Worm (Caenorhabditis elegans): ENCODE data around the gene hlh-3.

DNA sequence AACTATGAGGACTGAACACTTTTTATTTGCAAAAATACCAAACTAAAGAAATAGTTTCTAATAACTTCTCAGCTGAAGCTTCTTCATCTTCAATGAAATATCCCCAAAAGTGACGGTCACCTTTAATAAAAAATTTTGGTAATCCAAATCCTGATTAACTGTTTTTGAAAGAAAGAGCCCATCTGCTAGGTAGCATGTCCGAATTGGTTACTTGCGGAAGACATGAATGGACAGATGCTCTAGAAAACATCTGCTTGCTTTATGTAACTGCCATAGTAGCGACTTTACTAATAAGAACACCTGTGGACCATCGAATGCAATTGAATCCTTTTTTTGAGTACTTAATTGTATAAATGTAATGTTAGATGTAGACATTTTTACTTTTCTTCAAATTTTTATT lies 27.4 kb upstream of the hlh-3 start:
- TF ChIP-seq rpc-1 (optimal IDR thresholded peaks at IDR 0.05) (no peak), rpc-1 (tag; optimal IDR thresholded peaks at IDR 0.05) (no peak), lin-54 (GFP tag; optimal IDR thresholded peaks at IDR 0.05) (no peak), mxl-1 (tag; optimal IDR thresholded peaks at IDR 0.05) (no peak), Y79H2A.3 (GFP tag; conservative IDR thresholded peaks at IDR 0.05) (no peak), ets-4 (GFP tag; optimal IDR thresholded peaks at IDR 0.05) (no peak), ama-1 (optimal IDR thresholded peaks at IDR 0.05) (no peak), ama-1 (GFP tag; optimal IDR thresholded peaks at IDR 0.05) (no peak), Y67H2A.10 (GFP tag; conservative IDR thresholded peaks at IDR 0.05) (no peak), snpc-4 (GFP tag; optimal IDR thresholded peaks at IDR 0.05) (no peak), snpc-4 (tag; optimal IDR thresholded peaks at IDR 0.05) (no peak), zfh-2 (GFP tag; conservative IDR thresholded peaks at IDR 0.05) (no peak), nhr-90 (tag; optimal IDR thresholded peaks at IDR 0.05) (no peak), ceh-91 (GFP tag; IDR thresholded peaks at IDR 0.05) (no peak), ccch-3 (GFP tag; optimal IDR thresholded peaks at IDR 0.05) (no peak), mel-28 (tag; optimal IDR thresholded peaks at IDR 0.05; ENCODE audit: borderline replicate concordance) (no peak)
